Worm (Caenorhabditis elegans): ENCODE data around the gene dnc-1.
"Not testable (repeated sequence)": the region's sequence is repeated elsewhere in the genome, so short reads cannot be mapped to it uniquely, and the experiment has no call there.

Gene dnc-1

ce11 chrIV:10933062-10933552, at the start of gene dnc-1, which contains the start of gene lsm-7:
dnc-1 (minus strand) TSS chrIV:10933203.
lsm-7 (plus strand) TSS chrIV:10933502.
- TF ChIP-seq unc-62 (GFP tag; optimal IDR thresholded peaks at IDR 0.05): no peak

ce11 chrIV:10981761-10982160, 48.8 kb upstream of the dnc-1 start, which contains the start of gene Y43E12A.2:
Y43E12A.2 (plus strand) TSS chrIV:10982061.
- TF ChIP-seq unc-62 (GFP tag; optimal IDR thresholded peaks at IDR 0.05): no peak

- TF ChIP-seq unc-62 (GFP tag; optimal IDR thresholded peaks at IDR 0.05): no peak
Observed at ce11 chrIV:10980628-10981027, 47.6 kb upstream of the dnc-1 start.

ce11 chrIV:10979689-10980088, 46.7 kb upstream of the dnc-1 start:
- TF ChIP-seq unc-62 (GFP tag; optimal IDR thresholded peaks at IDR 0.05): no peak

ce11 chrIV:10978641-10979040, 45.6 kb upstream of the dnc-1 start:
- TF ChIP-seq unc-62 (GFP tag; optimal IDR thresholded peaks at IDR 0.05): no peak

- no peak for TF ChIP-seq unc-62 (GFP tag; optimal IDR thresholded peaks at IDR 0.05)
Observed at ce11 chrIV:10975968-10976367, 43.0 kb upstream of the dnc-1 start.

ce11 chrIV:10971636-10972199, 38.7 kb upstream of the dnc-1 start:
- no peak for TF ChIP-seq unc-62 (GFP tag; optimal IDR thresholded peaks at IDR 0.05)

ce11 chrIV:10970767-10971166, 37.8 kb upstream of the dnc-1 start:
- no peak for TF ChIP-seq unc-62 (GFP tag; optimal IDR thresholded peaks at IDR 0.05)

ce11 chrIV:10970333-10970732, 37.3 kb upstream of the dnc-1 start:
- no peak for TF ChIP-seq unc-62 (GFP tag; optimal IDR thresholded peaks at IDR 0.05)

ce11 chrIV:10966359-10966758, 33.4 kb upstream of the dnc-1 start, which contains the start of the genes aqp-3 and Y69E1A.8:
aqp-3 (minus strand) TSS chrIV:10966459.
Y69E1A.8 (plus strand) TSS chrIV:10966604.
- TF ChIP-seq unc-62 (GFP tag; optimal IDR thresholded peaks at IDR 0.05): no peak

ce11 chrIV:10964688-10965087, 31.7 kb upstream of the dnc-1 start:
- TF ChIP-seq unc-62 (GFP tag; optimal IDR thresholded peaks at IDR 0.05): no peak

ce11 chrIV:10958230-10958588, 25.2 kb upstream of the dnc-1 start, which contains the start of gene sri-19:
sri-19 (plus strand) TSS chrIV:10958372.
- TF ChIP-seq unc-62 (GFP tag; optimal IDR thresholded peaks at IDR 0.05): no peak

ce11 chrIV:10957583-10958229, 24.7 kb upstream of the dnc-1 start, which contains the start of gene Y69E1A.5:
Y69E1A.5 (minus strand) TSS chrIV:10957655.
- TF ChIP-seq unc-62 (GFP tag; optimal IDR thresholded peaks at IDR 0.05): no peak

ce11 chrIV:10954955-10955354, 22.0 kb upstream of the dnc-1 start, which contains the start of gene Y69E1A.4:
Y69E1A.4 (plus strand) TSS chrIV:10955255.
- not testable (repeated sequence) for TF ChIP-seq unc-62 (GFP tag; optimal IDR thresholded peaks at IDR 0.05)

ce11 chrIV:10951997-10952396, 19.0 kb upstream of the dnc-1 start, which contains the start of gene Y69E1A.3:
Y69E1A.3 (plus strand) TSS chrIV:10952297.
- no peak for TF ChIP-seq unc-62 (GFP tag; optimal IDR thresholded peaks at IDR 0.05)

- no peak for TF ChIP-seq unc-62 (GFP tag; optimal IDR thresholded peaks at IDR 0.05)
Observed at ce11 chrIV:10950363-10951214, 17.6 kb upstream of the dnc-1 start.
